Fruit fly (Drosophila melanogaster): ENCODE data around the gene FucT6.
A peak's percentile ranks its signal among the peaks of the same experiment; 100 is the strongest.

Gene FucT6

DNA sequence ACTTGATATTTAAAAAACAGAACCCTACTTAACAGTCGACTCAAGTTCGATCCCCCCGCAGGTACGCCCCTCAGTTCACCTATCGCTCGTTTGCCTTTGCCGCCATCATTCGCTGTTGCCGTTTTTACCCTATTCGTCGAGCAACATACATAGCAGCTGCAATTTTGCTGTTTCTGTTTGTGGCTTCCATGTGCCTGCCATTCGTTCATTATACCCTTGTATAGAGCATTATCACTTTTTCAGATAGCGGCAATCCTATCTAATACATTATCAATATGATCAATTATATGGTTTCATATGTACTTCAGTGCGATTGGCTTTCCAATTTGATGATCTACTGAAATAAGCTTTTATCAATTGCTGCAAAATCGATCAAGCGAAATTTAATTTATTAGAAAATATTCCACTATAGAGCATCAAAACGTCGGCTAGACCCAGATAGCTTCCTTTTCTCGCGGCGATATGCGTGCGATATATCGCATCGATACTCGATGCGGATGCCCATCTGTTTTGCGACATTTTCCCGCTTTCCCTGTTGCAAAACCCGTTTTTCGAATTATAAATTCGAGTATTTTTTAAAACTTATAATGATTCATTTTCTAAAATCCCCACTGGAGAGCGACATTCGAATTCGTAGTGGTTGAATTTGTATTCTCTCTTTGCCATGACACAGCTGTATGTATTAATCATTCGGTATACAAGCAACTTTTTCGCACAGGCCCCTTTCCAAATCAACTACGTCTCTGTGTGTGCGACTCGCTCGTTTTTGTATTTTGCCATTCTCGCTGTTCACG, 6.4 kb upstream of the FucT6 start (continued):
- 0 out of 2 replicates have a peak, but pooled peaks have one; percentile 28 for TF ChIP-seq inv (GFP tag; IDR thresholded peaks at IDR 0.05; ENCODE audit: partially characterized antibody)
- peak; percentile 82; the same call in 2 of the 3 replicates for TF ChIP-seq CG2889 (GFP tag; IDR thresholded peaks at IDR 0.05)
- TF ChIP-seq CG7839 (tag; optimal IDR thresholded peaks at IDR 0.05): peak; percentile 93
- TF ChIP-seq CG6765 (GFP tag; optimal IDR thresholded peaks at IDR 0.05): peak; percentile 80
- TF ChIP-seq tap (tag; optimal IDR thresholded peaks at IDR 0.05): peak; percentile 86
- peak; percentile 75 for TF ChIP-seq Myb (GFP tag; optimal IDR thresholded peaks at IDR 0.05)
- no peak for TF ChIP-seq tll (GFP tag; optimal IDR thresholded peaks at IDR 0.05)
- TF ChIP-seq B-H2 (GFP tag; optimal IDR thresholded peaks at IDR 0.05): peak; percentile 34
- TF ChIP-seq sr (GFP tag; IDR thresholded peaks at IDR 0.05): no peak
- peak; percentile 86 for TF ChIP-seq caup (GFP tag; optimal IDR thresholded peaks at IDR 0.05; ENCODE audit: severe bottlenecking)
- peak; percentile 54 for TF ChIP-seq chm (GFP tag; IDR thresholded peaks at IDR 0.05)
- peak; percentile 70 for TF ChIP-seq CG15601 (tag; optimal IDR thresholded peaks at IDR 0.05)
- TF ChIP-seq CG31224 (GFP tag; IDR thresholded peaks at IDR 0.05): peak; percentile 60
- peak; percentile 51 for TF ChIP-seq Bgb (GFP tag; IDR thresholded peaks at IDR 0.05; ENCODE audit: partially characterized antibody)
- TF ChIP-seq CG11093 (GFP tag; IDR thresholded peaks at IDR 0.05): peak; percentile 76; the same call in 2 of the 3 replicates
- peak; percentile 77 for TF ChIP-seq CG15011 (GFP tag; optimal IDR thresholded peaks at IDR 0.05)
- TF ChIP-seq CG13123 (GFP tag; optimal IDR thresholded peaks at IDR 0.05): peak; percentile 68
- TF ChIP-seq bcd (GFP tag; optimal IDR thresholded peaks at IDR 0.05): peak; percentile 91
- TF ChIP-seq mam (GFP tag; optimal IDR thresholded peaks at IDR 0.05): peak; percentile 89
- TF ChIP-seq CG16815 (GFP tag; optimal IDR thresholded peaks at IDR 0.05): peak; percentile 86
- peak; percentile 77 for TF ChIP-seq Scr (GFP tag; IDR thresholded peaks at IDR 0.05; ENCODE audit: partially characterized antibody)
- peak; percentile 29; the same call in 1 of the 2 replicates for TF ChIP-seq tna (GFP tag; IDR thresholded peaks at IDR 0.05; ENCODE audit: partially characterized antibody)
- TF ChIP-seq CG9817 (tag; optimal IDR thresholded peaks at IDR 0.05): peak; percentile 83
- peak; percentile 83 for TF ChIP-seq zfh2 (GFP tag; optimal IDR thresholded peaks at IDR 0.05)
- TF ChIP-seq Hr51 (GFP tag; optimal IDR thresholded peaks at IDR 0.05): peak; percentile 77 to 88
- TF ChIP-seq CG6813 (GFP tag; optimal IDR thresholded peaks at IDR 0.05): peak; percentile 81
- peak; percentile 63 for TF ChIP-seq E2f1 (GFP tag; IDR thresholded peaks at IDR 0.05)
- peak; percentile 84 for TF ChIP-seq az2 (GFP tag; optimal IDR thresholded peaks at IDR 0.05)
- TF ChIP-seq tx (GFP tag; optimal IDR thresholded peaks at IDR 0.05): peak; percentile 78
- TF ChIP-seq chif (GFP tag; optimal IDR thresholded peaks at IDR 0.05): peak; percentile 84 to 92
- TF ChIP-seq CG8290 (GFP tag; optimal IDR thresholded peaks at IDR 0.05): peak; percentile 63
- TF ChIP-seq CG8290 (tag; optimal IDR thresholded peaks at IDR 0.05): peak in 1 of 2 experiments; percentile 62
- TF ChIP-seq CG12236 (GFP tag; optimal IDR thresholded peaks at IDR 0.05): peak; percentile 60
- TF ChIP-seq sisA (GFP tag; IDR thresholded peaks at IDR 0.05): peak; percentile 84
- TF ChIP-seq CG7372 (GFP tag; IDR thresholded peaks at IDR 0.05): peak; percentile 70
- TF ChIP-seq Trl (optimal IDR thresholded peaks at IDR 0.05): peak in 1 of 2 experiments; percentile 7
- TF ChIP-seq Trl (GFP tag; optimal IDR thresholded peaks at IDR 0.05): peak; percentile 66
- TF ChIP-seq CG14441 (GFP tag; IDR thresholded peaks at IDR 0.05): peak; percentile 71
- peak; percentile 70 for TF ChIP-seq CG4730 (GFP tag; IDR thresholded peaks at IDR 0.05)
- TF ChIP-seq CG8089 (GFP tag; optimal IDR thresholded peaks at IDR 0.05): peak; percentile 75
- TF ChIP-seq mld (GFP tag; IDR thresholded peaks at IDR 0.05; ENCODE audit: partially characterized antibody): peak; percentile 64; the same call in 1 of the 3 replicates
- peak; percentile 70 for TF ChIP-seq CG8281 (tag; optimal IDR thresholded peaks at IDR 0.05)
- TF ChIP-seq D19A (tag; optimal IDR thresholded peaks at IDR 0.05): peak; percentile 100
- peak; percentile 81 for TF ChIP-seq pb (GFP tag; optimal IDR thresholded peaks at IDR 0.05)
- peak; percentile 87 for TF ChIP-seq CG12659 (GFP tag; optimal IDR thresholded peaks at IDR 0.05)
- TF ChIP-seq NK7.1 (GFP tag; optimal IDR thresholded peaks at IDR 0.05): peak; percentile 76
- TF ChIP-seq CG12299 (tag; optimal IDR thresholded peaks at IDR 0.05): peak; percentile 66
- TF ChIP-seq disco-r (GFP tag; optimal IDR thresholded peaks at IDR 0.05): peak; percentile 82

Data from whole organism, embryonic.